Worm (Caenorhabditis elegans) whole organism, L2 larva: ENCODE results near the gene Y105C5A.15.

Experiments
- elt-3 ChIP-seq: sonication (generic microtip); optimal IDR thresholded peaks from 2 replicates; lab custom pipeline; 2017; ENCODE audit warnings: missing biosample characterization, missing genetic modification characterization
- lsy-2 ChIP-seq, 2 experiments: fragments of 150-350 bp in 1 of 2; sonication (generic microtip) in 1 of 2; optimal IDR thresholded peaks; 2 replicates each; lab custom pipeline; 2014 to 2017; ENCODE audit warnings: missing biosample characterization in 2 of 2, missing genetic modification characterization in 2 of 2
- nhr-21 ChIP-seq: fragments of 150-350 bp; optimal IDR thresholded peaks from 2 replicates; lab custom pipeline; 2014; ENCODE audit warnings: missing biosample characterization, missing genetic modification characterization
- nhr-23 ChIP-seq: fragments of 150-350 bp; optimal IDR thresholded peaks from 2 replicates; lab custom pipeline; 2014; ENCODE audit warnings: missing biosample characterization, missing genetic modification reagents, missing genetic modification characterization
- skn-1 ChIP-seq: sonication (generic microtip); optimal IDR thresholded peaks from 2 replicates; lab custom pipeline; 2017; ENCODE audit warnings: missing biosample characterization, missing genetic modification characterization
- snpc-4 ChIP-seq: fragments of 150-350 bp; optimal IDR thresholded peaks from 2 replicates; lab custom pipeline; 2014; ENCODE audit warnings: missing biosample characterization, missing genetic modification characterization
- unc-39 ChIP-seq: fragments of 150-350 bp; optimal IDR thresholded peaks from 2 replicates; lab custom pipeline; 2014; ENCODE audit warnings: missing biosample characterization, missing genetic modification characterization
- ztf-11 ChIP-seq: sonication (generic microtip); optimal IDR thresholded peaks from 2 replicates; lab custom pipeline; 2017; ENCODE audit warnings: missing biosample characterization, missing genetic modification characterization
- ztf-4 ChIP-seq: fragments of 150-350 bp; optimal IDR thresholded peaks from 2 replicates; lab custom pipeline; 2014; ENCODE audit warnings: missing biosample characterization, missing genetic modification characterization

ce11 chrIV:15687825-15688224 is 1.2 kb upstream of the Y105C5A.15 start:
- TF ChIP-seq nhr-23 (tag; lab: Kevin White, UChicago) (no peak), skn-1 (no peak), snpc-4 (tag; lab: Kevin White, UChicago) (no peak), ztf-4 (tag; lab: Kevin White, UChicago) (no peak), ztf-11 (tag; lab: Kevin White, UChicago) (no peak), nhr-21 (tag; lab: Kevin White, UChicago) (no peak), lsy-2 (tag; optimal IDR thresholded peaks at IDR 0.05; lab: Kevin White, UChicago) (no peak), elt-3 (no peak), unc-39 (tag; lab: Kevin White, UChicago) (no peak)
